Fruit fly (Drosophila melanogaster) whole organism, embryonic: Measurements from ENCODE around the gene Ubqn.

Source experiments
- Bdp1 ChIP-seq: fragments of 200-800 bp; sonication (Bioruptor generic); optimal IDR thresholded peaks from 3 replicates; lab custom pipeline; 2016; ENCODE audit warnings: missing biosample characterization, missing genetic modification characterization
- CG10267 ChIP-seq: fragments of 200-800 bp; sonication (Bioruptor generic); optimal IDR thresholded peaks from 2 replicates; lab custom pipeline; 2018; ENCODE audit warnings: missing biosample characterization, mild to moderate bottlenecking, missing genetic modification characterization, moderate library complexity
- CG10366 ChIP-seq: fragments of 200-800 bp; sonication (Bioruptor generic); IDR thresholded peaks from 2 replicates; pipeline ENCODE4 v1.3.6; 2022; ENCODE audit warnings: missing biosample characterization, missing genetic modification characterization
- CG12236 ChIP-seq: fragments of 200-800 bp; sonication (Bioruptor generic); optimal IDR thresholded peaks from 2 replicates; lab custom pipeline; 2016; ENCODE audit warnings: missing biosample characterization, missing genetic modification characterization
- CG12942 ChIP-seq: fragments of 200-800 bp; sonication (Bioruptor generic); optimal IDR thresholded peaks from 3 replicates; lab custom pipeline; 2016; ENCODE audit warnings: missing biosample characterization, missing genetic modification characterization
- CG14860 ChIP-seq: fragments of 200-800 bp; sonication (Bioruptor generic); IDR thresholded peaks from 3 replicates; pipeline ENCODE4 v1.3.6; 2022; ENCODE audit warnings: missing biosample characterization, missing genetic modification characterization; ENCODE audit not compliant: partially characterized antibody
- CG15514 ChIP-seq: fragments of 200-800 bp; sonication (Bioruptor generic); optimal IDR thresholded peaks from 3 replicates; lab custom pipeline; 2017; ENCODE audit warnings: missing biosample characterization, missing genetic modification characterization, mild to moderate bottlenecking, moderate library complexity, missing genetic modification reagents
- CG17612 ChIP-seq: fragments of 200-800 bp; sonication (Bioruptor generic); IDR thresholded peaks from 2 replicates; pipeline ENCODE4 v1.3.6; 2022; ENCODE audit warnings: missing biosample characterization, missing genetic modification characterization
- CG2678 ChIP-seq: fragments of 200-800 bp; sonication (Bioruptor generic); optimal IDR thresholded peaks from 3 replicates; lab custom pipeline; 2019; ENCODE audit warnings: missing biosample characterization, mild to moderate bottlenecking, missing genetic modification characterization, moderate library complexity
- CG4617 ChIP-seq: fragments of 200-800 bp; sonication (Bioruptor generic); optimal IDR thresholded peaks from 3 replicates; lab custom pipeline; 2016; ENCODE audit warnings: missing biosample characterization, missing genetic modification characterization, borderline replicate concordance
- CG5180 ChIP-seq: fragments of 200-800 bp; sonication (Bioruptor generic); optimal IDR thresholded peaks from 3 replicates; lab custom pipeline; 2017; ENCODE audit warnings: missing biosample characterization, missing genetic modification characterization, mild to moderate bottlenecking, moderate library complexity, missing genetic modification reagents
- CG5953 ChIP-seq: fragments of 200-800 bp; sonication (Bioruptor generic); IDR thresholded peaks from 2 replicates; pipeline ENCODE4 v1.3.6; 2022; ENCODE audit warnings: missing biosample characterization, missing genetic modification characterization
- CG7745 ChIP-seq: fragments of 200-800 bp; sonication (Bioruptor generic); optimal IDR thresholded peaks from 2 replicates; lab custom pipeline; 2018; ENCODE audit warnings: missing biosample characterization, mild to moderate bottlenecking, missing genetic modification characterization, moderate library complexity
- CG7839 ChIP-seq: fragments of 200-800 bp; sonication (Bioruptor generic); optimal IDR thresholded peaks from 3 replicates; lab custom pipeline; 2018; ENCODE audit warnings: missing biosample characterization, mild to moderate bottlenecking, missing genetic modification characterization, moderate library complexity
- CG7963 ChIP-seq: fragments of 200-800 bp; sonication (Bioruptor generic); IDR thresholded peaks from 3 replicates; pipeline ENCODE4 v1.3.6; 2022; ENCODE audit warnings: missing biosample characterization, missing genetic modification characterization; ENCODE audit not compliant: partially characterized antibody
- CG9437 ChIP-seq: fragments of 200-800 bp; sonication (Bioruptor generic); optimal IDR thresholded peaks from 2 replicates; lab custom pipeline; 2018; ENCODE audit warnings: missing biosample characterization, mild to moderate bottlenecking, missing genetic modification characterization
- CG9932 ChIP-seq: fragments of 200-800 bp; sonication (Bioruptor generic); IDR thresholded peaks from 2 replicates; pipeline ENCODE4 v1.3.6; 2022; ENCODE audit warnings: missing biosample characterization, missing genetic modification characterization
- D ChIP-seq, 2 experiments: fragments of 200-800 bp in 1 of 2; fragments of >200 bp in 1 of 2; sonication (Bioruptor generic) in 1 of 2; optimal IDR thresholded peaks; 2 replicates in 1 of 2; 3 replicates in 1 of 2; lab custom pipeline; 2017; ENCODE audit warnings: mild to moderate bottlenecking in 1 of 2, missing biosample characterization in 1 of 2, missing genetic modification characterization in 1 of 2, missing genetic modification reagents in 1 of 2
- H2.0 ChIP-seq: fragments of 200-800 bp; sonication (Bioruptor generic); IDR thresholded peaks from 2 replicates; pipeline ENCODE4 v1.3.6; 2022; ENCODE audit warnings: missing biosample characterization, missing genetic modification characterization
- Hmr ChIP-seq: fragments of 200-800 bp; sonication (Bioruptor generic); optimal IDR thresholded peaks from 3 replicates; lab custom pipeline; 2017; ENCODE audit warnings: mild to moderate bottlenecking, missing biosample characterization, missing genetic modification reagents, missing genetic modification characterization
- Hmx ChIP-seq: fragments of 200-800 bp; sonication (Bioruptor generic); optimal IDR thresholded peaks from 2 replicates; lab custom pipeline; 2016; ENCODE audit warnings: missing biosample characterization, missing genetic modification characterization
- Hsf ChIP-seq: fragments of 200-800 bp; sonication (Bioruptor generic); optimal IDR thresholded peaks from 3 replicates; lab custom pipeline; 2016; ENCODE audit warnings: missing biosample characterization, missing genetic modification characterization
- MBD-R2 ChIP-seq: fragments of 200-800 bp; sonication (Bioruptor generic); IDR thresholded peaks from 2 replicates; pipeline ENCODE4 v1.3.6; 2022; ENCODE audit warnings: missing biosample characterization, missing genetic modification characterization
- NC2β ChIP-seq: fragments of 200-800 bp; sonication (Bioruptor generic); optimal IDR thresholded peaks from 2 replicates; lab custom pipeline; 2016; ENCODE audit warnings: missing biosample characterization, missing genetic modification characterization
- Optix ChIP-seq: fragments of 200-800 bp; sonication (Bioruptor generic); IDR thresholded peaks from 3 replicates; pipeline ENCODE4 v1.3.6; 2022; ENCODE audit warnings: missing biosample characterization, missing genetic modification characterization
- Ptx1 ChIP-seq: fragments of 200-800 bp; sonication (Bioruptor generic); IDR thresholded peaks from 2 replicates; pipeline ENCODE4 v1.3.6; 2022; ENCODE audit warnings: missing biosample characterization, missing genetic modification characterization
- Six4 ChIP-seq: fragments of 200-800 bp; sonication (Bioruptor generic); optimal IDR thresholded peaks from 2 replicates; lab custom pipeline; 2016; ENCODE audit warnings: missing biosample characterization, missing genetic modification characterization
- ab ChIP-seq: fragments of 200-800 bp; sonication (Bioruptor generic); optimal IDR thresholded peaks from 2 replicates; lab custom pipeline; 2016; ENCODE audit warnings: missing biosample characterization, missing genetic modification characterization
- ato ChIP-seq: fragments of 200-800 bp; sonication (Bioruptor generic); IDR thresholded peaks from 2 replicates; pipeline ENCODE4 v1.3.6; 2022; ENCODE audit warnings: missing biosample characterization, missing genetic modification characterization; ENCODE audit not compliant: partially characterized antibody
- az2 ChIP-seq: fragments of 200-800 bp; sonication (Bioruptor generic); optimal IDR thresholded peaks from 3 replicates; lab custom pipeline; 2016; ENCODE audit warnings: missing biosample characterization, missing genetic modification characterization
- br ChIP-seq: fragments of >200 bp; optimal IDR thresholded peaks from 2 replicates; lab custom pipeline; 2017
- caup ChIP-seq: fragments of 200-800 bp; sonication (Bioruptor generic); optimal IDR thresholded peaks from 3 replicates; lab custom pipeline; 2017; ENCODE audit warnings: missing biosample characterization, mild to moderate bottlenecking, missing genetic modification characterization, moderate library complexity; ENCODE audit not compliant: severe bottlenecking
- cg ChIP-seq: fragments of 200-800 bp; sonication (Bioruptor generic); optimal IDR thresholded peaks from 3 replicates; lab custom pipeline; 2019; ENCODE audit warnings: missing biosample characterization, mild to moderate bottlenecking, missing genetic modification characterization, moderate library complexity
- chm ChIP-seq: fragments of 200-800 bp; sonication (Bioruptor generic); IDR thresholded peaks from 2 replicates; pipeline ENCODE4 v1.3.6; 2022; ENCODE audit warnings: missing biosample characterization, missing genetic modification characterization
- cwo ChIP-seq: fragments of 200-800 bp; sonication (Bioruptor generic); optimal IDR thresholded peaks from 3 replicates; lab custom pipeline; 2017; ENCODE audit warnings: missing biosample characterization, missing genetic modification characterization, mild to moderate bottlenecking, moderate library complexity, missing genetic modification reagents
- dimm ChIP-seq: fragments of 200-800 bp; sonication (Bioruptor generic); IDR thresholded peaks from 2 replicates; pipeline ENCODE4 v1.3.6; 2022; ENCODE audit warnings: missing biosample characterization, missing genetic modification characterization
- exex ChIP-seq: fragments of 200-800 bp; sonication (Bioruptor generic); optimal IDR thresholded peaks from 4 replicates; lab custom pipeline; 2018; ENCODE audit warnings: missing biosample characterization, mild to moderate bottlenecking, missing genetic modification characterization, moderate library complexity
- eyg ChIP-seq: fragments of 200-800 bp; sonication (Bioruptor generic); optimal IDR thresholded peaks from 3 replicates; lab custom pipeline; 2016; ENCODE audit warnings: missing biosample characterization, missing genetic modification characterization
- grn ChIP-seq: fragments of 200-800 bp; sonication (Bioruptor generic); optimal IDR thresholded peaks from 3 replicates; lab custom pipeline; 2017; ENCODE audit warnings: missing biosample characterization, missing genetic modification characterization
- hb ChIP-seq: fragments of 200-800 bp; sonication (Bioruptor generic); IDR thresholded peaks from 3 replicates; pipeline ENCODE4 v1.3.6; 2022; ENCODE audit warnings: missing biosample characterization, missing genetic modification characterization; ENCODE audit not compliant: partially characterized antibody
- kni ChIP-seq: fragments of 200-800 bp; sonication (Bioruptor generic); optimal IDR thresholded peaks from 3 replicates; lab custom pipeline; 2017; ENCODE audit warnings: mild to moderate bottlenecking, missing biosample characterization, missing genetic modification reagents, missing genetic modification characterization
- mld ChIP-seq: fragments of 200-800 bp; sonication (Bioruptor generic); IDR thresholded peaks from 3 replicates; pipeline ENCODE4 v1.3.6; 2022; ENCODE audit warnings: missing biosample characterization, missing genetic modification characterization; ENCODE audit not compliant: partially characterized antibody
- nau ChIP-seq: fragments of 200-800 bp; sonication (Bioruptor generic); optimal IDR thresholded peaks from 3 replicates; lab custom pipeline; 2017; ENCODE audit warnings: missing biosample characterization, mild to moderate bottlenecking, missing genetic modification characterization, missing genetic modification reagents
- org-1 ChIP-seq: fragments of 200-800 bp; sonication (Bioruptor generic); optimal IDR thresholded peaks from 2 replicates; lab custom pipeline; 2017; ENCODE audit warnings: missing biosample characterization, missing genetic modification characterization
- pfk ChIP-seq: fragments of 200-800 bp; sonication (Bioruptor generic); optimal IDR thresholded peaks from 2 replicates; lab custom pipeline; 2018; ENCODE audit warnings: missing biosample characterization, mild to moderate bottlenecking, missing genetic modification characterization, moderate library complexity
- sisA ChIP-seq: fragments of 200-800 bp; sonication (Bioruptor generic); IDR thresholded peaks from 2 replicates; pipeline ENCODE4 v1.3.6; 2022; ENCODE audit warnings: missing biosample characterization, missing genetic modification characterization
- tin ChIP-seq: fragments of 200-800 bp; sonication (Bioruptor generic); optimal IDR thresholded peaks from 3 replicates; lab custom pipeline; 2016; ENCODE audit warnings: missing biosample characterization, missing genetic modification characterization
- wdn ChIP-seq: fragments of 200-800 bp; sonication (Bioruptor generic); IDR thresholded peaks from 2 replicates; pipeline ENCODE4 v1.3.6; 2022; ENCODE audit warnings: missing biosample characterization, missing genetic modification characterization
- wor ChIP-seq: fragments of 200-800 bp; sonication (Bioruptor generic); IDR thresholded peaks from 2 replicates; pipeline ENCODE4 v1.3.6; 2022; ENCODE audit warnings: missing biosample characterization, missing genetic modification characterization
- z ChIP-seq: fragments of 200-800 bp; sonication (Bioruptor generic); IDR thresholded peaks from 3 replicates; pipeline ENCODE4 v1.3.6; 2022; ENCODE audit warnings: missing biosample characterization, missing genetic modification characterization

The Ubqn gene

dm6 chrX:19665684-19666141 lies 17.9 kb upstream of the Ubqn start (continued):
- TF ChIP-seq NC2β: peak; percentile 2
- TF ChIP-seq Bdp1 (GFP tag; lab: Kevin White, UChicago): no peak
- no peak for TF ChIP-seq CG12942 (GFP tag; lab: Kevin White, UChicago)
- no peak for TF ChIP-seq nau
- peak; percentile 26; the same call in 1 of the 2 replicates for TF ChIP-seq chm (GFP tag; lab: Robert Waterston, UW)
- TF ChIP-seq CG2678 (tag; lab: Kevin White, UChicago): peak; percentile 40
- peak; percentile 41 for TF ChIP-seq grn (GFP tag; lab: Kevin White, UChicago)
- TF ChIP-seq MBD-R2: 0 out of 2 replicates have a peak, but pooled peaks have one; percentile 23
- TF ChIP-seq CG7963 (GFP tag; lab: Robert Waterston, UW): 0 out of 3 replicates have a peak, but pooled peaks have one; percentile 35
- TF ChIP-seq Ptx1 (GFP tag; lab: Robert Waterston, UW): peak; percentile 67
- no peak for TF ChIP-seq Optix
- TF ChIP-seq tin (GFP tag; lab: Kevin White, UChicago): peak; percentile 7
- TF ChIP-seq CG5953: peak; percentile 43; the same call in 1 of the 2 replicates
- no peak for TF ChIP-seq D (optimal IDR thresholded peaks at IDR 0.05; lab: Kevin White, UChicago)
- no peak for TF ChIP-seq D (GFP tag; optimal IDR thresholded peaks at IDR 0.05; lab: Kevin White, UChicago)
- no peak for TF ChIP-seq hb (GFP tag; lab: Robert Waterston, UW)
- TF ChIP-seq cg (GFP tag; lab: Kevin White, UChicago): peak; percentile 65
- peak; percentile 60 for TF ChIP-seq sisA (GFP tag; lab: Robert Waterston, UW)
- no peak for TF ChIP-seq exex (tag; lab: Kevin White, UChicago)
- TF ChIP-seq Hmr (GFP tag; lab: Kevin White, UChicago): no peak
- TF ChIP-seq caup (GFP tag; lab: Kevin White, UChicago): no peak
- TF ChIP-seq az2 (GFP tag; lab: Kevin White, UChicago): peak; percentile 7
- TF ChIP-seq pfk (GFP tag; lab: Kevin White, UChicago): no peak
- no peak for TF ChIP-seq org-1 (GFP tag; lab: Kevin White, UChicago)
- TF ChIP-seq CG9437 (GFP tag; lab: Kevin White, UChicago): no peak
- TF ChIP-seq kni (GFP tag; lab: Kevin White, UChicago): peak; percentile 38
- TF ChIP-seq eyg: no peak
- no peak for TF ChIP-seq ato (GFP tag; lab: Robert Waterston, UW)
- no peak for TF ChIP-seq CG7745
- TF ChIP-seq cwo (GFP tag; lab: Kevin White, UChicago): no peak
- TF ChIP-seq wor: no peak
- peak; percentile 4 for TF ChIP-seq CG15514 (GFP tag; lab: Kevin White, UChicago)
- TF ChIP-seq Six4 (GFP tag; lab: Kevin White, UChicago): no peak
- no peak for TF ChIP-seq CG10267 (tag; lab: Kevin White, UChicago)
- TF ChIP-seq CG12236: no peak
- TF ChIP-seq CG7839 (tag; lab: Kevin White, UChicago): peak; percentile 38
- peak; percentile 44 for TF ChIP-seq CG10366 (GFP tag; lab: Robert Waterston, UW)
- no peak for TF ChIP-seq CG17612 (GFP tag; lab: Robert Waterston, UW)
- TF ChIP-seq ab (GFP tag; lab: Kevin White, UChicago): no peak
- TF ChIP-seq br (lab: Kevin White, UChicago): no peak
- no peak for TF ChIP-seq CG5180 (GFP tag; lab: Kevin White, UChicago)
- peak; percentile 15; the same call in 1 of the 2 replicates for TF ChIP-seq H2.0 (GFP tag; lab: Robert Waterston, UW)
- no peak for TF ChIP-seq CG4617 (GFP tag; lab: Kevin White, UChicago)
- TF ChIP-seq Hmx: no peak
- peak; percentile 84 for TF ChIP-seq CG9932
- no peak for TF ChIP-seq mld (GFP tag; lab: Robert Waterston, UW)
- TF ChIP-seq dimm (GFP tag; lab: Robert Waterston, UW): no peak
- peak; percentile 22 for TF ChIP-seq Hsf (GFP tag; lab: Kevin White, UChicago)
- TF ChIP-seq CG14860 (GFP tag; lab: Robert Waterston, UW): 0 out of 3 replicates have a peak, but pooled peaks have one; percentile 30
- TF ChIP-seq z (GFP tag; lab: Robert Waterston, UW): no peak
- peak; percentile 29; the same call in 1 of the 2 replicates for TF ChIP-seq wdn (GFP tag; lab: Robert Waterston, UW)
